Fruit fly (Drosophila melanogaster): Measurements from ENCODE around the gene CG5645.

CG5645 gene

DNA sequence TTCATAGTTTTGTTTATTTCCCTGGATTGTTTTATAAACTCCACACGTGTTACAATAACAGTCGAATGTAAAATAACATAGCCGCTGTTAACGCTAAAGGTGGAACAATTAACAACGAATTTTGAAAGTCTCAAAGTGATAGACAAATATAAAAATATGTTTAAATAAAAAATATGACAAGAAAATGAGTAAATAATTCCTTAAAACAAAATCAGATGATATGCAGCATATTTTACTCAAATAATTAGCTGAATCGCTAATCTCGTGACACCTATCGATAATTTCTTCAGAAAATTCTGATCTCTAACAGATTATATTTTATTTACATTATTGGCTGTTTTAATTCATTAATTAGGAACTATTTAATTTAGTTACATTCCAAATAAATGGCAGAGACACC is at the start of gene CG5645, which contains the start of gene Atg12:
CG5645 (minus strand) TSS at position 77 of the 400 bp plus-strand sequence.
Atg12 (plus strand) TSS at position 338 of the 400 bp plus-strand sequence.
- TF ChIP-seq NFAT (GFP tag; IDR thresholded peaks at IDR 0.05) (no peak), tio (GFP tag; optimal IDR thresholded peaks at IDR 0.05) (peak; percentile 8), HLH3B (GFP tag; IDR thresholded peaks at IDR 0.05) (peak; percentile 66), CG11696 (GFP tag; IDR thresholded peaks at IDR 0.05) (no peak), sna (GFP tag; IDR thresholded peaks at IDR 0.05; ENCODE audit: partially characterized antibody) (peak; percentile 93), CG6175 (GFP tag; IDR thresholded peaks at IDR 0.05) (no peak), esg (GFP tag; conservative IDR thresholded peaks at IDR 0.05) (0 out of 2 replicates have a peak, but pooled peaks have one; percentile 19), ssp (GFP tag; IDR thresholded peaks at IDR 0.05) (peak; percentile 55), CG15269 (tag; optimal IDR thresholded peaks at IDR 0.05) (peak; percentile 46), zfh1 (GFP tag; IDR thresholded peaks at IDR 0.05) (peak; percentile 66; the same call in 2 of the 3 replicates), CG3995 (GFP tag; optimal IDR thresholded peaks at IDR 0.05) (peak; percentile 81), wdn (GFP tag; IDR thresholded peaks at IDR 0.05) (no peak), pho (GFP tag; optimal IDR thresholded peaks at IDR 0.05) (no peak), CG7556 (GFP tag; optimal IDR thresholded peaks at IDR 0.05) (peak; percentile 52), cas (GFP tag; IDR thresholded peaks at IDR 0.05) (peak; percentile 29; the same call in 1 of the 2 replicates), CG17328 (GFP tag; IDR thresholded peaks at IDR 0.05) (no peak), E2f2 (GFP tag; IDR thresholded peaks at IDR 0.05) (peak; percentile 41; the same call in 1 of the 2 replicates), CG4820 (GFP tag; optimal IDR thresholded peaks at IDR 0.05) (peak; percentile 60), CG18764 (GFP tag; optimal IDR thresholded peaks at IDR 0.05) (peak; percentile 58), CG1602 (GFP tag; optimal IDR thresholded peaks at IDR 0.05) (peak; percentile 5), E2f1 (GFP tag; IDR thresholded peaks at IDR 0.05) (peak; percentile 18; the same call in 1 of the 2 replicates), so (GFP tag; IDR thresholded peaks at IDR 0.05) (no peak), CG17385 (GFP tag; optimal IDR thresholded peaks at IDR 0.05) (peak; percentile 37), CG9727 (GFP tag; optimal IDR thresholded peaks at IDR 0.05) (peak; percentile 50), CG4328 (GFP tag; optimal IDR thresholded peaks at IDR 0.05) (peak; percentile 49), ap (GFP tag; IDR thresholded peaks at IDR 0.05) (no peak), pnt (GFP tag; optimal IDR thresholded peaks at IDR 0.05) (no peak), CG14014 (GFP tag; IDR thresholded peaks at IDR 0.05) (peak; percentile 25; the same call in 1 of the 2 replicates), prd (optimal IDR thresholded peaks at IDR 0.05) (no peak), prd (GFP tag; IDR thresholded peaks at IDR 0.05) (peak; percentile 69; the same call in 2 of the 3 replicates), sd (tag; optimal IDR thresholded peaks at IDR 0.05) (no peak), ems (GFP tag; optimal IDR thresholded peaks at IDR 0.05) (no peak), Dp (GFP tag; optimal IDR thresholded peaks at IDR 0.05) (peak; percentile 2), CG13287 (GFP tag; IDR thresholded peaks at IDR 0.05; ENCODE audit: partially characterized antibody) (peak; percentile 93), CG33557 (GFP tag; optimal IDR thresholded peaks at IDR 0.05) (peak; percentile 7), Lim3 (GFP tag; IDR thresholded peaks at IDR 0.05) (no peak), ken (GFP tag; IDR thresholded peaks at IDR 0.05) (no peak), HLH4C (GFP tag; IDR thresholded peaks at IDR 0.05; ENCODE audit: partially characterized antibody) (peak; percentile 66; the same call in 2 of the 3 replicates), pros (GFP tag; optimal IDR thresholded peaks at IDR 0.05) (no peak), phol (tag; optimal IDR thresholded peaks at IDR 0.05) (peak; percentile 59), nerfin-1 (tag; optimal IDR thresholded peaks at IDR 0.05) (peak; percentile 10), Spps (tag; optimal IDR thresholded peaks at IDR 0.05) (no peak), CG13424 (tag; optimal IDR thresholded peaks at IDR 0.05) (peak; percentile 74), az2 (GFP tag; optimal IDR thresholded peaks at IDR 0.05) (peak; percentile 49), CG17359 (tag; optimal IDR thresholded peaks at IDR 0.05) (peak; percentile 66), hbn (GFP tag; IDR thresholded peaks at IDR 0.05; ENCODE audit: partially characterized antibody) (peak; percentile 69), Ptx1 (GFP tag; IDR thresholded peaks at IDR 0.05) (peak; percentile 73), trh (GFP tag; optimal IDR thresholded peaks at IDR 0.05) (no peak), da (GFP tag; optimal IDR thresholded peaks at IDR 0.05) (no peak), CG18476 (GFP tag; optimal IDR thresholded peaks at IDR 0.05) (peak; percentile 61), Rx (GFP tag; IDR thresholded peaks at IDR 0.05) (no peak)
